Worm (Caenorhabditis elegans) whole organism, early embryonic: ENCODE data around the gene srh-27.

ENCODE experiments used
- B0310.2 ChIP-seq: sonication (generic microtip); optimal IDR thresholded peaks from 2 replicates; lab custom pipeline; 2016; ENCODE audit warnings: mild to moderate bottlenecking, missing genetic modification characterization, missing compliant biosample characterization
- F13C5.2 ChIP-seq: sonication (generic microtip); optimal IDR thresholded peaks from 2 replicates; lab custom pipeline; 2017; ENCODE audit warnings: mild to moderate bottlenecking, missing genetic modification characterization, inconsistent platforms, missing compliant biosample characterization
- aly-1 ChIP-seq: sonication (generic microtip); optimal IDR thresholded peaks from 2 replicates; lab custom pipeline; 2016; ENCODE audit warnings: missing genetic modification characterization, missing compliant biosample characterization
- ama-1 ChIP-seq: fragments of 150-350 bp; optimal IDR thresholded peaks from 2 replicates; lab custom pipeline; 2014
- ceh-13 ChIP-seq: fragments of 200-800 bp; sonication (Bioruptor generic); optimal IDR thresholded peaks from 2 replicates; lab custom pipeline; 2018; ENCODE audit warnings: mild to moderate bottlenecking, missing genetic modification characterization, missing compliant biosample characterization
- ceh-36 ChIP-seq: sonication (generic microtip); optimal IDR thresholded peaks from 2 replicates; lab custom pipeline; 2016; ENCODE audit warnings: missing genetic modification characterization, inconsistent platforms, missing compliant biosample characterization
- ets-7 ChIP-seq: sonication (generic microtip); optimal IDR thresholded peaks from 2 replicates; lab custom pipeline; 2016; ENCODE audit warnings: missing genotype, missing genetic modification characterization, missing compliant biosample characterization
- flt-1 ChIP-seq: fragments of 200-800 bp; sonication (Bioruptor generic); IDR thresholded peaks from 2 replicates; pipeline ENCODE4 v1.3.6; 2022; ENCODE audit warnings: missing genetic modification characterization, missing compliant biosample characterization
- hmbx-1 ChIP-seq: sonication (generic microtip); optimal IDR thresholded peaks from 2 replicates; lab custom pipeline; 2016; ENCODE audit warnings: mild to moderate bottlenecking, missing genetic modification characterization, missing compliant biosample characterization
- hmg-4 ChIP-seq: fragments of 200-800 bp; sonication (Bioruptor generic); optimal IDR thresholded peaks from 2 replicates; lab custom pipeline; 2018; ENCODE audit warnings: mild to moderate bottlenecking, missing genetic modification characterization, missing compliant biosample characterization
- hnd-1 ChIP-seq: sonication (generic microtip); optimal IDR thresholded peaks from 2 replicates; lab custom pipeline; 2016; ENCODE audit warnings: missing genetic modification characterization, missing compliant biosample characterization
- pes-1 ChIP-seq: fragments of 200-800 bp; sonication (Bioruptor generic); IDR thresholded peaks from 2 replicates; pipeline ENCODE4 v1.3.6; 2022; ENCODE audit warnings: missing genetic modification reagents, missing genetic modification characterization, missing compliant biosample characterization
- scrt-1 ChIP-seq: fragments of 200-800 bp; sonication (Bioruptor generic); IDR thresholded peaks from 2 replicates; pipeline ENCODE4 v1.3.6; 2022; ENCODE audit warnings: missing genetic modification characterization, missing compliant biosample characterization
- sea-1 ChIP-seq: fragments of 200-800 bp; sonication (Bioruptor generic); conservative IDR thresholded peaks from 2 replicates; pipeline ENCODE4 v1.3.6; 2022; ENCODE audit warnings: missing genetic modification characterization, missing compliant biosample characterization
- tbx-11 ChIP-seq: fragments of 200-800 bp; sonication (Bioruptor generic); IDR thresholded peaks from 2 replicates; pipeline ENCODE4 v1.3.6; 2022; ENCODE audit warnings: missing genetic modification characterization, missing compliant biosample characterization
- tbx-37 ChIP-seq: fragments of 200-800 bp; sonication (Bioruptor generic); conservative IDR thresholded peaks from 2 replicates; pipeline ENCODE4 v1.3.6; 2022; ENCODE audit warnings: missing genetic modification reagents, missing genetic modification characterization, missing compliant biosample characterization
- tra-4 ChIP-seq: sonication (generic microtip); optimal IDR thresholded peaks from 2 replicates; lab custom pipeline; 2017; ENCODE audit warnings: missing genetic modification characterization, missing compliant biosample characterization

srh-27 gene

DNA sequence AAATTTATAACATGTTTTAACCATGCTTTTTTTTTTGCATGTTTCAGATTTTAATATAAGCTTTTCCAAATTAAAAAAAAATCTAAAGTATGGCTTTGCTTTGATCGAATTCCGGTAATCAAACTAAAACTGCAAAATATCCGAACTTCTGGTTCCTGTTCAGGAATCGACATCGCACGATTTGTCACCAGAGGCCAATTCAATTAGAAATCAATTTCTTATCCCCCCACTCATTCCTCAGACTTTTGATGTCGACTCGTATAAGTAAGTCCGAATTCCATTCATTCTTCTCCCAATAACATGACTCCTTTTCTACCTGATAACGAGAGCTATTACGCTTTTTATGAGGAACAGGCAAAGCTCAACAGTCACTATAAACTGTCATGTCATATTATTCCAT is at the start of gene srh-27:
Gene srh-27 (plus strand): TSS at position 301 of the 400 bp plus-strand sequence.
- TF ChIP-seq hmbx-1 (tag; lab: Kevin White, UChicago) (no peak), aly-1 (tag; lab: Kevin White, UChicago) (no peak), sea-1 (no peak), pes-1 (no peak), F13C5.2 (no peak), B0310.2 (tag; lab: Kevin White, UChicago) (no peak), ceh-13 (no peak), tbx-37 (no peak), tbx-11 (GFP tag; lab: Robert Waterston, UW) (no peak), flt-1 (no peak)

DNA sequence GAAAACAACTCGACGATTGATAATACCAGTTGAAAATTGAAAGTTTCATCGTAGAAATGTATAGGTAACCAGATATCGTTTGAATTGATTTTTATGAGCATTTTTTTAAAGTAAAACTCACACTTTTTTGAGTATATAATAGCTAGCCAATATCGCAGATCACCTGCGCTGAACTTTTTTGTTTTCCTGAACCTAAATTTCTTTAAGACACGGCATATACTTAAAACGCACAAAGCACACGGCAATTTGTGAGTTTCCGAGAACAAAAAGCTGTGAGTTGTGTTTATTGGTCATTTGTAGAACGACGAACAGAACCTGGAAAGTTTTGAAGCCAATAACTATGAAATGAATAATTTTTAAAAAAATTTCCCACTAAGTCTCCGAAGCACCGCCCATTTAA is 46.5 kb upstream of the srh-27 start, which contains the start of gene sre-29:
Gene sre-29 (minus strand): TSS at position 101 of the 400 bp plus-strand sequence.
- TF ChIP-seq B0310.2 (tag; lab: Kevin White, UChicago) = no peak
- TF ChIP-seq ets-7 (tag; lab: Kevin White, UChicago) = no peak
- TF ChIP-seq tra-4 (tag; lab: Kevin White, UChicago) = no peak
- no peak for TF ChIP-seq tbx-37
- no peak for TF ChIP-seq F13C5.2
- no peak for TF ChIP-seq hmg-4

DNA sequence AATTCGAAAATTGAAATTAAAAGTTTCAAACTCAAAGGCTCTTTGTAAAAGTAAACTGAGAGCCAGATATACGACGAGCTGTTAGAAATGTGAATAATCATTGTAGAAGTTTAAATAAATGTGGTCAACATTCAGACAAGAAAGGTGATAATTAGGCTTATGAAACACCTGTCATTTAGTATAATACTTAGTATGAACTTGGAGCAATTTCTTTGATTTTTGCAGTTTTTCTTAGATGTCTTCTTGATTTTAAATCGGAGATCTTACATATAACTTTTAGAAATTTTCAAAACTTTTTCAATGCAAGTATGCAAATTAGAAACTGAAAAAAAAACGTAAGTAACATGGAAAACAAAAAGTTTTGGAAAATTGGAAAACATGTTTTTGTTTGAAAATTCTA is 41.9 kb upstream of the srh-27 start, which contains the start of gene sre-30:
Gene sre-30 (minus strand): TSS at position 101 of the 400 bp plus-strand sequence.
- TF ChIP-seq aly-1 (tag; lab: Kevin White, UChicago) = no peak
- no peak for TF ChIP-seq tra-4 (tag; lab: Kevin White, UChicago)
- TF ChIP-seq F13C5.2 = no peak
- no peak for TF ChIP-seq sea-1
- TF ChIP-seq tbx-37 = no peak

DNA sequence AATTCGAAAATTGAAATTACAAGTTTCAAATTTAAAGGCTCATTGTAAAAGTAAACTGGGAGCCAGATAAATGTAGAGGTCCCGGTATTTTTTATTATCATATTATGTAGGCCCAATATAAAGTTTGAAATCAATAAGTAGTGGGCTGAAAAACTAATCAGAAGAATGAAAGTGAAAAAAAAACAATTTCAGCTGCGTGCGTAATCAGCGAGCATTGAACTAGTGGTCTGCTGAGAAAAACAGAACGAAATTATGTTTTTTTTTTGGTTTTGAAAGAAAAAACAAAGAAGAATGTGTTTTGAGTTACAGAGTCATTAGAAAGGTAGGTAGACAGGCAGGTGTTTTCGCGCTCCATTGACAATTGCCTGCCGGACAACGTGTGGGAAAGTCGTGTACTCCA is 39.6 kb upstream of the srh-27 start, which contains the start of gene sre-31:
Gene sre-31 (minus strand): TSS at position 101 of the 400 bp plus-strand sequence.
- no peak for TF ChIP-seq ceh-36
- TF ChIP-seq hnd-1 (tag; lab: Kevin White, UChicago) = no peak
- TF ChIP-seq scrt-1 (GFP tag; lab: Robert Waterston, UW) = no peak
- TF ChIP-seq hmg-4 = no peak
- no peak for TF ChIP-seq ama-1 (lab: Kevin White, UChicago)
- no peak for TF ChIP-seq aly-1 (tag; lab: Kevin White, UChicago)
- no peak for TF ChIP-seq flt-1
- no peak for TF ChIP-seq tra-4 (tag; lab: Kevin White, UChicago)
- TF ChIP-seq B0310.2 (tag; lab: Kevin White, UChicago) = no peak
- TF ChIP-seq ets-7 (tag; lab: Kevin White, UChicago) = no peak
- no peak for TF ChIP-seq F13C5.2
- TF ChIP-seq tbx-11 (GFP tag; lab: Robert Waterston, UW) = no peak
- TF ChIP-seq sea-1 = no peak
- TF ChIP-seq tbx-37 = no peak
- TF ChIP-seq pes-1 = no peak
- no peak for TF ChIP-seq ceh-13
- no peak for TF ChIP-seq hmbx-1 (tag; lab: Kevin White, UChicago)

DNA sequence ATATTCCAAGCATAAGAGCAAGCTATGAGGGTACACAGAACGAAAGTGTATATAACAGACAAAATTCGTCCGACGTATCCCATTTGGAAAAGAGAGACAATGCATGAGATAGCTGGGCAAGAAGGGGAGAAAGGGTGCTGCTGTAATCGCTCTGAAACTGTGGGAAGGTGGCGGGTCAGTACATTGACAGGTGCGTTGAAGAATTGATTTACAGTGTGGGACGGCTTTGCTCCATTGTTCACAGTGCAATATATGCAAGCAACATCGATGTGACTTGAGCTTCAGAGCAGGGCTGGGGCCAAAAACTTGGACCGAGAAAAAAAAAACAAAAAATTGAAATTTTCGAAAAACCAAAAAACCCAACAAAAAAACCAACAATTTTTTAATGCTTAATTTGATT is 38.2 kb upstream of the srh-27 start, which contains the start of gene F57G9.3:
Gene F57G9.3 (minus strand): TSS at position 101 of the 400 bp plus-strand sequence.
- TF ChIP-seq pes-1 (no peak), hmbx-1 (tag; lab: Kevin White, UChicago) (no peak), F13C5.2 (no peak), ceh-36 (no peak)

DNA sequence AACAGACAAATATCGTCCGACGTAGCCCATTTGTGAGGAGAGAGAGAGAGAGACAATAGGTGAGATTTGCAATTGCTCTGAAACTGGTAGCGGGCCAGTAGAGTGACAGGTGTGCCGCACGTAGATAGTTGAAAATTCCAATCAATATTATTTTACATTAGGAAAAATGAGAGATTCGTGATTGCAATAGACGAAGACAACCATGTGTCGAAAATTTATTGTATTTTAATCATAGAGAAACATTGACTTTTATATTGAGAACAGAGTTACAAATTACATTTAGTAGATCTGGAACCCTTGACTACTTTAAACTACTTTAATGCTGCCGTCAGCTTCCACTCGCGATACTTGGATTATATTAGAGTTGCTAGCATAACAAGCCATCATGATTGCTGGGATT is 35.9 kb upstream of the srh-27 start, which contains the start of gene Y57A10C.1:
Gene Y57A10C.1 (minus strand): TSS at position 101 of the 400 bp plus-strand sequence.
- TF ChIP-seq B0310.2 (tag; lab: Kevin White, UChicago) (no peak), ceh-36 (no peak), tra-4 (tag; lab: Kevin White, UChicago) (no peak), hmg-4 (no peak), flt-1 (no peak), F13C5.2 (no peak), hmbx-1 (tag; lab: Kevin White, UChicago) (no peak), aly-1 (tag; lab: Kevin White, UChicago) (no peak)

DNA sequence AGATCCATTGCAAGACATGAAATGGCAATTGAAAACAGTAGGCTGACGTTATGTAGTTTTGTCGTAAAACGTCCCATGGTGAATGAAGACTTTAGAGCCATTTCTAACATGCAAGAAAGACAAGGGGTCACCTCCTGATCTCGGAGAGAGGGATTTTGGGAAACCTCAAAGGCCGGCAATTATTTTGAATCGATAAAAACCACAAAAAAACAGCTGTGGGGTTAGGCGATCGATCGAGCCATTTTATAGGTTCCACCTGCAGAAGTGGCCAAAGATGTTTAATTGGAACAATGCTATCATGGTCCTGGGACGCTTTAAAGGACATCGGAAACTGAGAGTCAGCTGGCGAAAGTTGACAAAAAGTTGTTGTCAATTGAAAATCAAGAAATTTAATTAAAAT is 33.5 kb upstream of the srh-27 start, which contains the start of gene Y57A10C.11:
Gene Y57A10C.11 (minus strand): TSS at position 101 of the 400 bp plus-strand sequence.
- no peak for TF ChIP-seq tra-4 (tag; lab: Kevin White, UChicago)
- TF ChIP-seq ceh-13 = no peak
- no peak for TF ChIP-seq ets-7 (tag; lab: Kevin White, UChicago)
- no peak for TF ChIP-seq ceh-36
- no peak for TF ChIP-seq F13C5.2
- TF ChIP-seq sea-1 = no peak
- no peak for TF ChIP-seq aly-1 (tag; lab: Kevin White, UChicago)
- TF ChIP-seq scrt-1 (GFP tag; lab: Robert Waterston, UW) = no peak
- TF ChIP-seq hmbx-1 (tag; lab: Kevin White, UChicago) = no peak
- TF ChIP-seq tbx-11 (GFP tag; lab: Robert Waterston, UW) = no peak
- no peak for TF ChIP-seq tbx-37
- TF ChIP-seq hnd-1 (tag; lab: Kevin White, UChicago) = no peak
- no peak for TF ChIP-seq pes-1
- no peak for TF ChIP-seq ama-1 (lab: Kevin White, UChicago)
- TF ChIP-seq flt-1 = no peak
- no peak for TF ChIP-seq hmg-4

DNA sequence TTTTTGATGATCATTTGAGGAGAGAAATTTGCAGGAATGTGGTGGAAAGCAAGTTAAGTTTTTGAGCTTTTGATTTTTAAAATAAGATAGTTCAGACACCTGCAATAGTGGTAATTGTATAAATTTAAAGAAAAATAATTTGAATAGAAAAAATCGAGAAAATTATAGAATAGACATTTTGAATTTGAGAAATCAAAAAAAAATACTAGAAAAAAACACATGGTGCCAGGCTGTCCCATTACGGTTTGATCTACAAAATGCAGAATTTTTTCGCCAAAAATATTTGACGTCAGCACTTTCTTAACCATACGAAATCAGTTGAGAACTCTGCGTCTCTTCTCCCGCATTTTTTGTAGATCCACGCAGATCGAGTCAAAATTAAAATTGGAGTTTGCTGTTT is 30.8 kb upstream of the srh-27 start, which contains the start of gene sre-27:
Gene sre-27 (minus strand): TSS at position 101 of the 400 bp plus-strand sequence.
- no peak for TF ChIP-seq hmg-4
- no peak for TF ChIP-seq scrt-1 (GFP tag; lab: Robert Waterston, UW)
- no peak for TF ChIP-seq tbx-37
- no peak for TF ChIP-seq flt-1
- TF ChIP-seq B0310.2 (tag; lab: Kevin White, UChicago) = no peak
- TF ChIP-seq ceh-36 = no peak
- no peak for TF ChIP-seq pes-1
- no peak for TF ChIP-seq tra-4 (tag; lab: Kevin White, UChicago)

DNA sequence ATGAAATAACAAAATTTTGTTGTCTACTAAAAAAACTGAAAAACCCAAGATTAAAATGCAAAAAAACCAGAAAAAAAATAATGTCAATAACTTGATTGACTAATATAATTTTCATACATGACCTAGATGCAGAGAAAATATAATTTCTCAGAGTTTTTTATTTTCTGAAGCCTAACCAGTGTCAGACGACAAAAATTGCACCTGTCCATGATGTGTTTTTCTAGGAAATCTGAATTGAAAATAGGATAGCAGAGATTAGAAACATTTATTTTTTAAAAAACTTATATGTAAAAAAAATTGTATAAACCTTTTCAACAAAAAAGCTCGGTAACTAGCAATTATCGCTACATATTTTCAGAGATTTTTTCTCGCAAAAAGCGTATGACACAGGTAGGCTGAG is 30.3 kb upstream of the srh-27 start:
- TF ChIP-seq flt-1 (no peak), ceh-13 (no peak), pes-1 (no peak), hmbx-1 (tag; lab: Kevin White, UChicago) (no peak), scrt-1 (GFP tag; lab: Robert Waterston, UW) (no peak), tbx-37 (no peak), hmg-4 (no peak), tra-4 (tag; lab: Kevin White, UChicago) (no peak), ceh-36 (no peak), hnd-1 (tag; lab: Kevin White, UChicago) (no peak), F13C5.2 (no peak), sea-1 (no peak), ama-1 (lab: Kevin White, UChicago) (no peak), B0310.2 (tag; lab: Kevin White, UChicago) (no peak), ets-7 (tag; lab: Kevin White, UChicago) (no peak), aly-1 (tag; lab: Kevin White, UChicago) (no peak), tbx-11 (GFP tag; lab: Robert Waterston, UW) (no peak)
